Worm (Caenorhabditis elegans) whole organism, midembryonic: ENCODE data around the gene Y32H12A.1.

Source experiments
- T22C8.4 ChIP-seq: fragments of 200-800 bp; sonication (Bioruptor generic); IDR thresholded peaks from 2 replicates; pipeline ENCODE4 v1.3.6; 2022; ENCODE audit warnings: missing genetic modification characterization, missing compliant biosample characterization
- flt-1 ChIP-seq: fragments of 200-800 bp; sonication (Bioruptor generic); IDR thresholded peaks from 2 replicates; pipeline ENCODE4 v1.3.6; 2022; ENCODE audit warnings: missing genetic modification characterization, missing compliant biosample characterization
- klf-2 ChIP-seq: fragments of 200-800 bp; sonication (Bioruptor generic); conservative IDR thresholded peaks from 2 replicates; pipeline ENCODE4 v1.3.6; 2022; ENCODE audit warnings: missing genetic modification reagents, missing genetic modification characterization, missing compliant biosample characterization
- ref-1 ChIP-seq: fragments of 200-800 bp; sonication (Bioruptor generic); conservative IDR thresholded peaks from 2 replicates; pipeline ENCODE4 v1.3.6; 2022; ENCODE audit warnings: missing genetic modification reagents, missing genetic modification characterization, missing compliant biosample characterization
- ztf-23 ChIP-seq: fragments of 200-800 bp; sonication (Bioruptor generic); IDR thresholded peaks from 2 replicates; pipeline ENCODE4 v1.3.6; 2022; ENCODE audit warnings: missing genetic modification reagents, missing genetic modification characterization, missing compliant biosample characterization

ce11 chrIII:5361909-5362308, at the start of gene Y32H12A.1:
- TF ChIP-seq ref-1, result no peak
- no peak for TF ChIP-seq flt-1 (GFP tag; lab: Robert Waterston, UW)
- no peak for TF ChIP-seq T22C8.4 (GFP tag; lab: Robert Waterston, UW)
- TF ChIP-seq klf-2 (GFP tag; lab: Robert Waterston, UW), result no peak
- TF ChIP-seq ztf-23 (GFP tag; lab: Robert Waterston, UW), result no peak
